Worm (Caenorhabditis elegans) whole organism, dauer: ENCODE data around the gene Y39A1A.16.

Source experiments
- unc-62 ChIP-seq: sonication (generic microtip); optimal IDR thresholded peaks from 2 replicates; lab custom pipeline; 2017; ENCODE audit warnings: missing biosample characterization, missing genetic modification reagents, missing genetic modification characterization

Gene Y39A1A.16

DNA sequence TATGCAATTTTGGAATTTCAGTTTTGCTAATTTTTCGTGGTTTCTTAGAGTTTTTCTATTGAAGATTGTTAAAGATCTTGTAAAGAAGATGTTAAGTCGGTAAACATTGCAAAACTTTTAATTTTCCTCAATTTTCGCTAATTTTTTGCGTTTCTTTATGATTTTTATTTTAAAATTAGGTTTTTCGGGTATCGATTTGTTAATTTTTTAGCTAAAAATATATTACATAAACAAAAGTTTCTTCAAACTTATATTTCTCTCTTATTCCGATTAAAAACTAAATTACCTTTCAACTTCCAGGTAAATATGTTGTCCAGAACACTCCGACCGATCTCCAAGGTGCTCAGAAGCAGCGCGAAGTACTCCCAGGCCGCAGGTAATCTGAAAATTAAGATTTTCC is 28.4 kb downstream of the Y39A1A.16 start, which contains the start of gene mrpl-12:
TSS of gene mrpl-12 (plus strand) at position 301 of the 400 bp plus-strand sequence.
- TF ChIP-seq unc-62 = no peak

ce11 chrIII:10708484-10708883 is 29.4 kb downstream of the Y39A1A.16 start:
- no peak for TF ChIP-seq unc-62

DNA sequence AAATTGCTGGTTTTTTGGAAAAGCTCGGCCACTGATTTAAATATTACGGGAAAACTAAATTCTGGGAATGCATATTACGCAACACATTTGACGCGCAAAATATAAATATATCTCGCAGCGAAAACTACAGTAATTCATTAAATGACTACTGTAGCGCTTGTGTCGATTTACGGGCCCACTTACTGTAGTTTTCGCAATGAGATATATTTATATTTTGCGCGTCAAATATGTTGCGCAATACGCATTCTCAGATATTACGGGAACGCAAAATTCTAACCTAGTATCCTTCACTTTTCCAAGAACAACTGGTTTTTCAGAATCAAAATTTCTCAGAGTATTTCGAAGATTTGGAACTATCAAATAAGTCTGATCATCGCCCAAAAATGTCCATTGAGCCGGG is 30.6 kb downstream of the Y39A1A.16 start:
- no peak for TF ChIP-seq unc-62

ce11 chrIII:10711192-10711673 is 32.2 kb downstream of the Y39A1A.16 start, which contains the start of gene W09D10.5:
Gene W09D10.5, minus strand, starts transcription at chrIII:10711536.
- no peak for TF ChIP-seq unc-62

DNA sequence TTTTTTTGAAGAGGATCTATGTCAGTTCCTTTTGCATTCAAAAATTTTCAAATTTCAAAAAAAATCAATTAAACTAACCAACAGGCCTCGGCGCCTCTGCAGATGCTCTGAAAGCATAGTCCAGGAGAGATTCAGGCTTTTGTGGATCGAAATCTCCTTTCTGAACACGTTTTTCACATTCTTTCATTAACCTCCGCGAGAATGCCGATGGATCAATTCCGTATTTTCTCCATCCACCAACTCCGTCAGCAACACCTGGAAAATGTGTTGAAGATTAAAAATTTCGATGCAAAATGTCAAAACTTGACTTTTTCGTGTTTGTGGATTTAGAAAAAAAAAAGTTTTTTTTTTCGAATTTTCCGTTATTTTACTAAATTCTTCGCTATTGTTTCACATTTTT is 35.5 kb downstream of the Y39A1A.16 start:
- no peak for TF ChIP-seq unc-62

ce11 chrIII:10716091-10716490 is 37.0 kb downstream of the Y39A1A.16 start, which contains the start of gene W09D10.4:
Gene W09D10.4, minus strand, starts transcription at chrIII:10716191.
- TF ChIP-seq unc-62 = no peak

DNA sequence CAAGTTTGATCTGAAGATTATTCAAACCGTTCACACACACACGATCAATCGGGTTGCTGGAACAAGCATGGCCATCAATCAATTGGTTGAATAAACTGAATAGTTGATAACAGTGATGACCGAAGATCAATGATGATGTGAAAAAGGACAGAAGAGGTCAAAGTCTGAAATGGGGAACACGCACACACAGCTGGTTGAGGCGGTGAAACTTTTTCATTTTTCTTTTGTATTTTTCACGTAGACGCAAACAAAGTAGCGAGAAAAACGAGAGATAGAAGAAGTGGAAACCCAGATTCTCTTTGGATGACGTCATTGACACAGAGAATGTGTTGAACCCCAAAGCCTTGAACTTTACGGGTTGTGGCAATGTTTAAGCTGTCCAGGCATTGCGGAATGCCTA is 38.4 kb downstream of the Y39A1A.16 start:
- TF ChIP-seq unc-62 = no peak

DNA sequence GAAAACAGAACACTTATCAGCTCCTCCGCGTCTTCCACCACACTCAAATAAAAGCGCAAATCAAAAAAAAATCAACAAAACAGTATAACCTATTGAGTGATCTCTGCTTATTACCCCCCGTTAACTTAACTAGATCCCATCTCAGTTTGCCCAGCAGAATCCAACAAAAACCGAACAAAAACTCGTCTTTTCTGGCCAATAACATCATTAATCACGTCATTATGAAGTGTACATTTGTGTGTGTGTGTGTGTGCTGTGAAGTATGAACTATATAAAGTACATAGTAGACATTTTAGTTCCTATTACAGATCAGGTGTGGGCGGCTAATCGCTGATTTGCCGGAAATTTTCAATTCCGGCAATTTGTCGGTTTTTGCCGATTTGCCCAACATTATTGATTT is 39.0 kb downstream of the Y39A1A.16 start:
- no peak for TF ChIP-seq unc-62

DNA sequence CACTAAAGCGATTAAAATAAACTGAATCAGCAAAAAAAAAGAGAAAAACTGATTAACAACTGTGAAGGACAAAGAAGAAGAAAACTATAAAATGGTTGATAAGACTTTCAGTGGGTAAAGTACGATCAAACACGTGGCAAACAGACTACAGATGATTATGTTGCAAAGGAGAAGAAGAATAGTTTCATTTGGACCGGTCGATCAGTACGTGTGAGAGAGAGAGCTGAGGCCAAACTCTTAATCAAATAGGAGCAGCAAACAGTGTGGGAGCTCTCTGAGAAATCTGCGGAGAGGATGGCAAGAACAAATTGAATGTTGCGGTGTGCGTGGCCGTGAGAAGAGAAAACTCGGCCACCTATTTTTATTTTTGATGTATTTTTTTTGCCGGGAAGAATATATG is 40.0 kb downstream of the Y39A1A.16 start:
- TF ChIP-seq unc-62 = no peak

- TF ChIP-seq unc-62 = no peak
Measured at ce11 chrIII:10720170-10720569, 41.1 kb downstream of the Y39A1A.16 start.

- TF ChIP-seq unc-62 = no peak
Measured at ce11 chrIII:10721056-10721455, 42.0 kb downstream of the Y39A1A.16 start.

ce11 chrIII:10730510-10730909 is 51.4 kb downstream of the Y39A1A.16 start, which contains the start of gene tat-3:
Gene tat-3, minus strand, starts transcription at chrIII:10730705.
- no peak for TF ChIP-seq unc-62
